Worm (Caenorhabditis elegans): ENCODE data around the gene lbp-4.

lbp-4 gene

DNA sequence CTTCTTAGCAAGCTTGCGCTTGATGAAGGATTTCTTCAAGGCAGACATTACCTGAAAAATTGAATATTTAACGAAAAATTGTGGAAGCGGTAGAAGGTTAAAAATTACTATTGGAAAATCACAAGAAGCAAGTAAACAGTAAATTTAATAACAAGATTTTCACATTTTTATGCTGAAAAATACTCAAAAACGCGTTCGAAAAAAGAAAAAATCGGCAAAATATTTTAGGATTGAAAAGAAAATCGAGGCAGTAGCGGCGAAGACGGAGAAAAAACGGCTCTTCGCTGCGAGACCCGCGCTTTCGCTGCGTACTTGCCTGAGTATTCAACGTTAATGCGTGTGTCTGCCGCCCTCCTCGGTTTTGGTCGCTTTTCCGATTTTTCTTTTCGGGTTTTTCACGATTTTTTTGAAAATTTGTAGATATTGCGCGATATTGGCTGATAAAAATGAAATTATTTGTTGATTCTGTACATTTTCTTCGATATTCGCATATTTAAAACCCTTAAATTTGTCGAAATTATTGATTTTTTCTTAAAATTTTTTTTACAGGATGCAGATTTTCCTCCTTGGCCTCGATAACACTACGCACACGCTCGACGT is 44.2 kb upstream of the lbp-4 start, which contains the start of the genes rpl-39 and rps-30 (continued):
- TF ChIP-seq ztf-18 (tag; optimal IDR thresholded peaks at IDR 0.05) (no peak), attf-6 (GFP tag; IDR thresholded peaks at IDR 0.05) (no peak), efl-1 (GFP tag; optimal IDR thresholded peaks at IDR 0.05) (peak; percentile 24), nhr-179 (tag; optimal IDR thresholded peaks at IDR 0.05) (no peak), aptf-3 (GFP tag; IDR thresholded peaks at IDR 0.05) (no peak), Y53G8AR.9 (GFP tag; conservative IDR thresholded peaks at IDR 0.05) (no peak), ztf-22 (GFP tag; optimal IDR thresholded peaks at IDR 0.05) (no peak), lag-1 (GFP tag; IDR thresholded peaks at IDR 0.05) (no peak), snpc-1.1 (tag; optimal IDR thresholded peaks at IDR 0.05; ENCODE audit: insufficient read depth) (peak; percentile 29), lsl-1 (GFP tag; optimal IDR thresholded peaks at IDR 0.05) (peak; percentile 33), F52B5.7 (tag; optimal IDR thresholded peaks at IDR 0.05) (no peak), F23B12.7 (tag; optimal IDR thresholded peaks at IDR 0.05; ENCODE audit: insufficient read depth) (peak; percentile 90), lir-1 (GFP tag; conservative IDR thresholded peaks at IDR 0.05) (no peak), mcd-1 (GFP tag; IDR thresholded peaks at IDR 0.05) (peak; percentile 80), fkh-3 (tag; optimal IDR thresholded peaks at IDR 0.05) (no peak), madf-6 (GFP tag; IDR thresholded peaks at IDR 0.05) (peak; percentile 46; the same call in 1 of the 2 replicates), Y56A3A.18 (GFP tag; IDR thresholded peaks at IDR 0.05) (no peak), die-1 (tag; optimal IDR thresholded peaks at IDR 0.05) (no peak), pbrm-1 (GFP tag; IDR thresholded peaks at IDR 0.05) (peak; percentile 83), egl-44 (GFP tag; IDR thresholded peaks at IDR 0.05) (no peak), aptf-2 (GFP tag; conservative IDR thresholded peaks at IDR 0.05) (no peak), hlh-26 (GFP tag; conservative IDR thresholded peaks at IDR 0.05) (no peak), F55B11.4 (tag; optimal IDR thresholded peaks at IDR 0.05; ENCODE audit: borderline replicate concordance, insufficient read depth) (no peak), athp-1 (tag; optimal IDR thresholded peaks at IDR 0.05) (peak; percentile 4), him-1 (tag; optimal IDR thresholded peaks at IDR 0.05) (no peak), mes-4 (tag; optimal IDR thresholded peaks at IDR 0.05) (no peak), F39B2.1 (GFP tag; IDR thresholded peaks at IDR 0.05) (no peak), K11D2.4 (GFP tag; IDR thresholded peaks at IDR 0.05) (peak; percentile 72), chd-7 (tag; optimal IDR thresholded peaks at IDR 0.05) (no peak), B0035.1 (tag; optimal IDR thresholded peaks at IDR 0.05) (no peak), zim-3 (tag; optimal IDR thresholded peaks at IDR 0.05) (no peak), hrde-1 (tag; optimal IDR thresholded peaks at IDR 0.05; ENCODE audit: borderline replicate concordance) (no peak), rec-8 (tag; optimal IDR thresholded peaks at IDR 0.05) (no peak), ccch-3 (GFP tag; optimal IDR thresholded peaks at IDR 0.05) (no peak), Y79H2A.3 (GFP tag; conservative IDR thresholded peaks at IDR 0.05) (no peak), repo-1 (tag; optimal IDR thresholded peaks at IDR 0.05) (no peak), bed-1 (GFP tag; IDR thresholded peaks at IDR 0.05) (no peak), Y53F4B.3 (GFP tag; IDR thresholded peaks at IDR 0.05) (no peak), F57C9.4 (tag; optimal IDR thresholded peaks at IDR 0.05) (no peak), sea-2 (GFP tag; IDR thresholded peaks at IDR 0.05) (no peak), tbp1 (GFP tag; optimal IDR thresholded peaks at IDR 0.05) (peak; percentile 56), dpl-1 (GFP tag; optimal IDR thresholded peaks at IDR 0.05) (no peak), akir-1 (GFP tag; optimal IDR thresholded peaks at IDR 0.05) (no peak), lsy-27 (tag; optimal IDR thresholded peaks at IDR 0.05; ENCODE audit: borderline replicate concordance, insufficient read depth) (no peak), ama-1 (optimal IDR thresholded peaks at IDR 0.05) (no peak), ama-1 (GFP tag; optimal IDR thresholded peaks at IDR 0.05) (no peak), dpff-1 (tag; optimal IDR thresholded peaks at IDR 0.05) (no peak), ZK185.1 (tag; optimal IDR thresholded peaks at IDR 0.05; ENCODE audit: poor library complexity, severe bottlenecking) (peak; percentile 52)

Data from whole organism, young adult.